Worm (Caenorhabditis elegans) whole organism, late embryonic: Measurements from ENCODE around the gene C06E7.4.
A peak's percentile ranks its signal among the peaks of the same experiment; 100 is the strongest.

Experiments used
- ets-4 ChIP-seq: sonication (generic microtip); optimal IDR thresholded peaks from 2 replicates; lab custom pipeline; 2016; ENCODE audit warnings: missing genetic modification characterization, missing compliant biosample characterization
- fkh-10 ChIP-seq: fragments of 150-350 bp; optimal IDR thresholded peaks from 2 replicates; lab custom pipeline; 2014; ENCODE audit warnings: missing biosample characterization, missing genetic modification reagents, missing genetic modification characterization
- gmeb-2 ChIP-seq: sonication (generic microtip); optimal IDR thresholded peaks from 2 replicates; lab custom pipeline; 2016; ENCODE audit warnings: missing genetic modification characterization, inconsistent platforms, missing compliant biosample characterization
- hlh-8 ChIP-seq: sonication (generic microtip); optimal IDR thresholded peaks from 2 replicates; lab custom pipeline; 2016; ENCODE audit warnings: missing genotype, missing genetic modification characterization, missing compliant biosample characterization
- nfya-1 ChIP-seq: sonication (generic microtip); optimal IDR thresholded peaks from 2 replicates; lab custom pipeline; 2017; ENCODE audit warnings: missing genetic modification characterization, mild to moderate bottlenecking, missing compliant biosample characterization, antibody characterized with exemption, moderate library complexity
- pat-9 ChIP-seq: fragments of 200-800 bp; sonication (Bioruptor generic); optimal IDR thresholded peaks from 2 replicates; lab custom pipeline; 2018; ENCODE audit warnings: mild to moderate bottlenecking, missing genetic modification characterization, moderate library complexity, missing compliant biosample characterization
- pax-1 ChIP-seq: fragments of 150-350 bp; optimal IDR thresholded peaks from 2 replicates; lab custom pipeline; 2014; ENCODE audit warnings: missing biosample characterization, missing genetic modification characterization
- pqm-1 ChIP-seq: sonication (generic microtip); optimal IDR thresholded peaks from 2 replicates; lab custom pipeline; 2016; ENCODE audit warnings: missing genetic modification characterization, missing compliant biosample characterization
- unc-3 ChIP-seq, 2 experiments: fragments of 200-800 bp in 1 of 2; sonication (Bioruptor generic) in 1 of 2; sonication (generic microtip) in 1 of 2; conservative IDR thresholded peaks in 1 of 2; optimal IDR thresholded peaks in 1 of 2; 2 replicates each; pipeline versions ENCODE4 v1.3.6 to Lab custom; 2016 to 2022; ENCODE audit warnings: missing compliant biosample characterization in 2 of 2, missing genetic modification characterization in 2 of 2, missing genetic modification reagents in 1 of 2
- unc-42 ChIP-seq: sonication (generic microtip); optimal IDR thresholded peaks from 2 replicates; lab custom pipeline; 2016; ENCODE audit warnings: missing genotype, missing genetic modification characterization, missing compliant biosample characterization
- unc-55 ChIP-seq: sonication (generic microtip); optimal IDR thresholded peaks from 2 replicates; lab custom pipeline; 2017; ENCODE audit warnings: missing biosample characterization, missing genetic modification reagents, missing genetic modification characterization

Gene C06E7.4

DNA sequence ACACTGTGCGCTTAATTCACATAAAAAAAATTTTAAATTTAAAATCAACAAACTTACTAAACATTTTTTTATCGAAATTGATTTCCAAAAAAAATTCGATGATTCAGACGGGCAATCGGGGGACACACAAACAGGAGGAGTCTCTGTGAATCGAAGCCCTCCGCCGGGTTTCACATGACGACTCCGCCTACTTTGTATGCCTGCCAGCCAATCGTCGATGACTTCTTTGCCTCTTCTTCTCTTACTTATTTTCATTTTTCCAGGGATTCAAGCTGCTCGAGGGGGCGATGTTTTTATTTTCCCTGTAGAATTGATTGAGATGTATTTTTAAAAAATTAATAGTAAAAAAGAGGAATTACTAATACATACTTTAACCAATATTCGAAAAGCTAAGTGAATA is 52.9 kb downstream of the C06E7.4 start, which contains the start of gene lntl-1:
Gene lntl-1, minus strand, starts transcription at position 185 of the 400 bp plus-strand sequence.
- TF ChIP-seq gmeb-2 (tag; lab: Kevin White, UChicago) (no peak), nfya-1 (tag; lab: Kevin White, UChicago) (peak; percentile 85)

DNA sequence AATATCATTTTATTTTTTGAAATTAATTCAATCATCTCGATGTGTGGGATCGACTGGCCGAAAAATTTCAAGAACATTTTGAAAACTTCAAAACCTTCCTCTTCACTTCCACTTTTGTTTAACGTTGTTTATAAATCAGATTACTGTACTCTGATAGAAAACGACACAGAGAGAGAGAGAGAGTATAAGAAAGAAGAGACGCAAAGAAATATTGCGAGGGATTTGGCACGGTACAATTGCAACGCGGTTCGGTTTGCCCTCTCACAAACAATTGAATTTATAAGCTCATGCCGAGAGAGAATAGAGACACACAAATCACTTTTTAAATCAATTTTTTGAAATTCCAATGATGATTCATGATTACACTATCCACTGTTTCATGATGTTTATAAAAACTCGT is 53.4 kb downstream of the C06E7.4 start:
- no peak for TF ChIP-seq pat-9 (tag; lab: Kevin White, UChicago)
- peak; percentile 96 for TF ChIP-seq pax-1 (tag; lab: Kevin White, UChicago)
- TF ChIP-seq ets-4 (tag; lab: Kevin White, UChicago), result no peak

DNA sequence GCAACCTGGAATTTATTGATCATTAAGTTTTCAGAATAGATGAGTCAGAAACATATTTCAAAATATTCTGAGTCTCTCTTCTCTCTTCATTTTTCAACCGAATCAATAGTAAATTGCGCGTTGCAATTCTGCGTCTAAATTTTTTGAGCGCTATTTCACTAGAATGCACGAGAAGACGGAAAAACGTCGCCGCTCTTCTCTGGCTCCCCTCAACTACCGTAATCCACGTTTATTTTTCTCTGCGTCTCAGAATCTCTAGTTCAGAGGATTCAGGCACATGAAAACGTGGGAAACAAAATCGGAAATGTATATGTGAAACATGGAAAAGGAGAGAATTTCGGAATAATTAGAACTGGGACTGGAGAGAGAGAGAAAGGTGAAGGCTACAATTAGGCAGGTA is 54.3 kb downstream of the C06E7.4 start:
- TF ChIP-seq unc-42 (tag; lab: Kevin White, UChicago) (peak; percentile 30), pqm-1 (tag; lab: Kevin White, UChicago) (no peak), unc-55 (peak; percentile 39), nfya-1 (tag; lab: Kevin White, UChicago) (peak; percentile 85)

DNA sequence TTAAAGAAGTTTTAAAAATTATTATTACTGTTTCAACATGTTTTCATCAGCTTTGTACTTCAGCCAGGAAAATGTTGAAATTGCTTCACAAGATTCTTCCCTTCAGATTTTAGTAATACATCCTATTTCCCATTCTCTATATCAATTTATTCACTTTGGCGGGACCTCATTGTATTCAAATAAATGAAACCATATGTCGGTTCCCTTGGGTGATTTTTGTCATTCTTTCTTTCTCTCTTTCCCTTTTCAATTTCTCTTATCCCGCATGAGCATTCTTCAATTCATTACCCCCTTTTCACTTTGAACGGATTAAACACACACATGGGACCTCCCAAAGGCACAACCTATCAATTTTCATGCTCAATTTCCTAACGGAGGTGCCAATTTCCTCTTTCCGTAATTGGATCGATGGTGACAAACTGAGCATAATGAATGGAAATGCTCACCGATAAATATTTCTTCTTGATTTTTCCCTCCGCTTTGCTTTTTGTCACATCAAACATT is 56.2 kb downstream of the C06E7.4 start:
- TF ChIP-seq fkh-10 (GFP tag; lab: Kevin White, UChicago), result no peak
- TF ChIP-seq unc-3 (GFP tag; conservative IDR thresholded peaks at IDR 0.05; lab: Robert Waterston, UW), result no peak
- TF ChIP-seq unc-3 (tag; optimal IDR thresholded peaks at IDR 0.05; lab: Kevin White, UChicago), result peak; percentile 19
- TF ChIP-seq unc-42 (tag; lab: Kevin White, UChicago), result peak; percentile 75
- TF ChIP-seq hlh-8 (tag; lab: Kevin White, UChicago), result no peak
- TF ChIP-seq gmeb-2 (tag; lab: Kevin White, UChicago), result no peak
